Worm (Caenorhabditis elegans): ENCODE data around the gene daf-19.
A peak's percentile ranks its signal among the peaks of the same experiment; 100 is the strongest.

Gene daf-19

ce11 chrII:10166365-10166764 lies 2.8 kb downstream of the daf-19 start:
- TF ChIP-seq nhr-11 (tag; optimal IDR thresholded peaks at IDR 0.05) (peak; percentile 62), lin-15B (tag; optimal IDR thresholded peaks at IDR 0.05) (no peak), nhr-76 (tag; optimal IDR thresholded peaks at IDR 0.05) (no peak), ztf-4 (tag; optimal IDR thresholded peaks at IDR 0.05) (no peak)

ce11 chrII:10164137-10164536 lies 5.0 kb downstream of the daf-19 start:
- TF ChIP-seq sea-2 (GFP tag; optimal IDR thresholded peaks at IDR 0.05) (no peak), zag-1 (tag; optimal IDR thresholded peaks at IDR 0.05) (no peak), aly-2 (tag; optimal IDR thresholded peaks at IDR 0.05) (no peak), nfya-1 (tag; optimal IDR thresholded peaks at IDR 0.05; ENCODE audit: insufficient read depth) (no peak), lin-15B (tag; optimal IDR thresholded peaks at IDR 0.05) (no peak), ceh-9 (tag; optimal IDR thresholded peaks at IDR 0.05) (no peak), ZK546.5 (tag; optimal IDR thresholded peaks at IDR 0.05) (no peak), daf-12 (tag; optimal IDR thresholded peaks at IDR 0.05) (no peak), nhr-28 (tag; optimal IDR thresholded peaks at IDR 0.05) (no peak), pqm-1 (tag; optimal IDR thresholded peaks at IDR 0.05) (no peak), nhr-237 (tag; optimal IDR thresholded peaks at IDR 0.05) (no peak), fkh-10 (GFP tag; optimal IDR thresholded peaks at IDR 0.05) (no peak), ama-1 (optimal IDR thresholded peaks at IDR 0.05) (no peak), R02D3.7 (tag; optimal IDR thresholded peaks at IDR 0.05) (no peak), nhr-43 (tag; optimal IDR thresholded peaks at IDR 0.05; ENCODE audit: poor library complexity, severe bottlenecking) (no peak), jun-1 (tag; optimal IDR thresholded peaks at IDR 0.05) (no peak), fkh-2 (tag; optimal IDR thresholded peaks at IDR 0.05) (no peak), nhr-76 (tag; optimal IDR thresholded peaks at IDR 0.05) (no peak), ztf-11 (tag; optimal IDR thresholded peaks at IDR 0.05) (no peak)

ce11 chrII:10162785-10163184 lies 6.4 kb downstream of the daf-19 start:
- TF ChIP-seq nhr-237 (tag; optimal IDR thresholded peaks at IDR 0.05) (no peak), elt-3 (tag; optimal IDR thresholded peaks at IDR 0.05) (no peak), nhr-23 (tag; optimal IDR thresholded peaks at IDR 0.05) (no peak), mdl-1 (tag; optimal IDR thresholded peaks at IDR 0.05) (no peak), daf-12 (tag; optimal IDR thresholded peaks at IDR 0.05) (no peak), ama-1 (optimal IDR thresholded peaks at IDR 0.05) (no peak), unc-62 (GFP tag; optimal IDR thresholded peaks at IDR 0.05) (no peak), elt-1 (tag; optimal IDR thresholded peaks at IDR 0.05) (no peak), egl-5 (tag; optimal IDR thresholded peaks at IDR 0.05) (no peak), skn-1 (tag; optimal IDR thresholded peaks at IDR 0.05) (no peak), eor-1 (tag; optimal IDR thresholded peaks at IDR 0.05) (no peak), tbx-2 (tag; optimal IDR thresholded peaks at IDR 0.05) (no peak), ceh-16 (tag; optimal IDR thresholded peaks at IDR 0.05) (no peak), zag-1 (tag; optimal IDR thresholded peaks at IDR 0.05) (no peak), R02D3.7 (tag; optimal IDR thresholded peaks at IDR 0.05) (no peak), ZK546.5 (tag; optimal IDR thresholded peaks at IDR 0.05) (no peak), egl-27 (tag; optimal IDR thresholded peaks at IDR 0.05) (no peak), elt-2 (tag; optimal IDR thresholded peaks at IDR 0.05) (no peak), fkh-2 (tag; optimal IDR thresholded peaks at IDR 0.05) (no peak)

ce11 chrII:10155106-10155505 lies 14.0 kb downstream of the daf-19 start, which contains the start of gene nlp-63:
Gene nlp-63 (plus strand): TSS chrII:10155406.
- no peak for TF ChIP-seq lin-15B (tag; optimal IDR thresholded peaks at IDR 0.05)
- TF ChIP-seq nhr-11 (tag; optimal IDR thresholded peaks at IDR 0.05) = no peak
- no peak for TF ChIP-seq zag-1 (tag; optimal IDR thresholded peaks at IDR 0.05)
- TF ChIP-seq ceh-82 (tag; optimal IDR thresholded peaks at IDR 0.05) = no peak
- TF ChIP-seq sea-2 (GFP tag; optimal IDR thresholded peaks at IDR 0.05) = no peak
- no peak for TF ChIP-seq ceh-16 (tag; optimal IDR thresholded peaks at IDR 0.05)
- no peak for TF ChIP-seq hmg-11 (tag; optimal IDR thresholded peaks at IDR 0.05)

- TF ChIP-seq nhr-76 (tag; optimal IDR thresholded peaks at IDR 0.05) (no peak), pqm-1 (tag; optimal IDR thresholded peaks at IDR 0.05) (no peak), ceh-16 (tag; optimal IDR thresholded peaks at IDR 0.05) (no peak), ztf-11 (tag; optimal IDR thresholded peaks at IDR 0.05) (no peak), pha-4 (tag; optimal IDR thresholded peaks at IDR 0.05) (no peak), egl-27 (tag; optimal IDR thresholded peaks at IDR 0.05) (no peak), elt-3 (tag; optimal IDR thresholded peaks at IDR 0.05) (no peak), fkh-10 (GFP tag; optimal IDR thresholded peaks at IDR 0.05) (no peak), nhr-237 (tag; optimal IDR thresholded peaks at IDR 0.05) (no peak), zag-1 (tag; optimal IDR thresholded peaks at IDR 0.05) (no peak), ZK546.5 (tag; optimal IDR thresholded peaks at IDR 0.05) (no peak), unc-62 (GFP tag; optimal IDR thresholded peaks at IDR 0.05) (no peak), lsy-12 (tag; optimal IDR thresholded peaks at IDR 0.05) (no peak), ceh-9 (tag; optimal IDR thresholded peaks at IDR 0.05) (no peak), aly-2 (tag; optimal IDR thresholded peaks at IDR 0.05) (no peak), lin-39 (tag; optimal IDR thresholded peaks at IDR 0.05) (no peak), nhr-67 (tag; optimal IDR thresholded peaks at IDR 0.05) (no peak), nhr-43 (tag; optimal IDR thresholded peaks at IDR 0.05; ENCODE audit: poor library complexity, severe bottlenecking) (no peak), ceh-82 (tag; optimal IDR thresholded peaks at IDR 0.05) (no peak)
These were observed 21.6 kb downstream of the daf-19 start for ce11 chrII:10147502-10147901.
